Fruit fly (Drosophila melanogaster) whole organism, embryonic: ENCODE data around the gene CG14668.

Experiments
- Bgb ChIP-seq: fragments of 200-800 bp; sonication (Bioruptor generic); IDR thresholded peaks from 2 replicates; pipeline ENCODE4 v1.3.6; 2022; ENCODE audit warnings: missing biosample characterization, missing genetic modification characterization; ENCODE audit not compliant: partially characterized antibody
- C15 ChIP-seq: fragments of 200-800 bp; sonication (Bioruptor generic); IDR thresholded peaks from 3 replicates; pipeline ENCODE4 v1.3.6; 2022; ENCODE audit warnings: missing biosample characterization, missing genetic modification characterization
- CG10147 ChIP-seq: fragments of 200-800 bp; sonication (Bioruptor generic); optimal IDR thresholded peaks from 2 replicates; lab custom pipeline; 2019; ENCODE audit warnings: missing biosample characterization, mild to moderate bottlenecking, missing genetic modification characterization, moderate library complexity
- CG11504 ChIP-seq: fragments of 200-800 bp; sonication (Bioruptor generic); optimal IDR thresholded peaks from 3 replicates; lab custom pipeline; 2019; ENCODE audit warnings: missing biosample characterization, mild to moderate bottlenecking, missing genetic modification characterization, moderate library complexity
- CG15011 ChIP-seq: fragments of 200-800 bp; sonication (Bioruptor generic); optimal IDR thresholded peaks from 3 replicates; lab custom pipeline; 2018; ENCODE audit warnings: missing biosample characterization, mild to moderate bottlenecking, missing genetic modification characterization
- CG15269 ChIP-seq: fragments of 200-800 bp; sonication (Bioruptor generic); optimal IDR thresholded peaks from 2 replicates; lab custom pipeline; 2018; ENCODE audit warnings: missing biosample characterization, mild to moderate bottlenecking, missing genetic modification characterization, moderate library complexity
- CG15514 ChIP-seq: fragments of 200-800 bp; sonication (Bioruptor generic); optimal IDR thresholded peaks from 3 replicates; lab custom pipeline; 2017; ENCODE audit warnings: missing biosample characterization, missing genetic modification characterization, mild to moderate bottlenecking, moderate library complexity, missing genetic modification reagents
- CG16779 ChIP-seq: fragments of 200-800 bp; sonication (Bioruptor generic); IDR thresholded peaks from 2 replicates; pipeline ENCODE4 v1.3.6; 2022; ENCODE audit warnings: missing biosample characterization, missing genetic modification characterization
- CG16815 ChIP-seq: fragments of 200-800 bp; sonication (Bioruptor generic); optimal IDR thresholded peaks from 3 replicates; lab custom pipeline; 2017; ENCODE audit warnings: missing biosample characterization, mild to moderate bottlenecking, missing genetic modification characterization
- CG18599 ChIP-seq: fragments of 200-800 bp; sonication (Bioruptor generic); optimal IDR thresholded peaks from 3 replicates; lab custom pipeline; 2017; ENCODE audit warnings: missing biosample characterization, missing genetic modification characterization, mild to moderate bottlenecking, moderate library complexity, missing genetic modification reagents
- CG2712 ChIP-seq: fragments of 200-800 bp; optimal IDR thresholded peaks from 3 replicates; lab custom pipeline; 2019; ENCODE audit warnings: missing biosample characterization, mild to moderate bottlenecking, missing genetic modification characterization, moderate library complexity
- CG30020 ChIP-seq: fragments of 200-800 bp; optimal IDR thresholded peaks from 2 replicates; lab custom pipeline; 2019; ENCODE audit warnings: missing biosample characterization, mild to moderate bottlenecking, missing genetic modification characterization, moderate library complexity
- CG4328 ChIP-seq: fragments of 200-800 bp; sonication (Bioruptor generic); optimal IDR thresholded peaks from 3 replicates; lab custom pipeline; 2017; ENCODE audit warnings: missing biosample characterization, missing genetic modification reagents, missing genetic modification characterization
- CG8089 ChIP-seq: fragments of 200-800 bp; sonication (Bioruptor generic); optimal IDR thresholded peaks from 3 replicates; lab custom pipeline; 2016; ENCODE audit warnings: missing biosample characterization, missing genetic modification characterization
- CG8388 ChIP-seq: fragments of 200-800 bp; sonication (Bioruptor generic); optimal IDR thresholded peaks from 2 replicates; lab custom pipeline; 2019; ENCODE audit warnings: missing biosample characterization, mild to moderate bottlenecking, missing genetic modification characterization, moderate library complexity
- CG9727 ChIP-seq: fragments of 200-800 bp; sonication (Bioruptor generic); optimal IDR thresholded peaks from 3 replicates; lab custom pipeline; 2017; ENCODE audit warnings: missing biosample characterization, mild to moderate bottlenecking, missing genetic modification characterization
- CG9817 ChIP-seq: fragments of 200-800 bp; sonication (Bioruptor generic); optimal IDR thresholded peaks from 2 replicates; lab custom pipeline; 2018; ENCODE audit warnings: missing biosample characterization, mild to moderate bottlenecking, missing genetic modification characterization, moderate library complexity
- CoRest ChIP-seq: fragments of 200-800 bp; sonication (Bioruptor generic); optimal IDR thresholded peaks from 3 replicates; lab custom pipeline; 2018; ENCODE audit warnings: missing biosample characterization, mild to moderate bottlenecking, missing genetic modification characterization, moderate library complexity
- D19A ChIP-seq: fragments of 200-800 bp; optimal IDR thresholded peaks from 3 replicates; lab custom pipeline; 2019; ENCODE audit warnings: missing biosample characterization, mild to moderate bottlenecking, missing genetic modification characterization, moderate library complexity
- Dek ChIP-seq: fragments of 200-800 bp; sonication (Bioruptor generic); optimal IDR thresholded peaks from 3 replicates; lab custom pipeline; 2019; ENCODE audit warnings: missing biosample characterization, mild to moderate bottlenecking, missing genetic modification characterization, moderate library complexity
- Dip2 ChIP-seq: fragments of 200-800 bp; sonication (Bioruptor generic); IDR thresholded peaks from 2 replicates; pipeline ENCODE4 v1.3.6; 2022; ENCODE audit warnings: missing biosample characterization, missing genetic modification characterization
- ERR ChIP-seq: fragments of 200-800 bp; sonication (Bioruptor generic); optimal IDR thresholded peaks from 2 replicates; lab custom pipeline; 2016; ENCODE audit warnings: missing biosample characterization, missing genetic modification characterization
- Fer2 ChIP-seq: fragments of 200-800 bp; sonication (Bioruptor generic); optimal IDR thresholded peaks from 2 replicates; lab custom pipeline; 2018; ENCODE audit warnings: missing biosample characterization, mild to moderate bottlenecking, missing genetic modification characterization, moderate library complexity
- Fer3 ChIP-seq: fragments of 200-800 bp; sonication (Bioruptor generic); optimal IDR thresholded peaks from 2 replicates; lab custom pipeline; 2018; ENCODE audit warnings: missing biosample characterization, mild to moderate bottlenecking, missing genetic modification characterization, moderate library complexity
- Hand ChIP-seq: fragments of 200-800 bp; sonication (Bioruptor generic); optimal IDR thresholded peaks from 2 replicates; lab custom pipeline; 2017; ENCODE audit warnings: mild to moderate bottlenecking, missing biosample characterization, missing genetic modification reagents, missing genetic modification characterization
- Meics ChIP-seq: fragments of 200-800 bp; sonication (Bioruptor generic); optimal IDR thresholded peaks from 2 replicates; lab custom pipeline; 2017; ENCODE audit warnings: missing biosample characterization, mild to moderate bottlenecking, missing genetic modification characterization
- NfI ChIP-seq: fragments of 200-800 bp; sonication (Bioruptor generic); optimal IDR thresholded peaks from 3 replicates; lab custom pipeline; 2018; ENCODE audit warnings: missing biosample characterization, mild to moderate bottlenecking, missing genetic modification characterization, moderate library complexity
- Oli ChIP-seq: fragments of 200-800 bp; sonication (Bioruptor generic); optimal IDR thresholded peaks from 2 replicates; lab custom pipeline; 2018; ENCODE audit warnings: missing biosample characterization, mild to moderate bottlenecking, missing genetic modification characterization, moderate library complexity
- Sox102F ChIP-seq: fragments of 200-800 bp; sonication (Bioruptor generic); optimal IDR thresholded peaks from 2 replicates; lab custom pipeline; 2018; ENCODE audit warnings: missing biosample characterization, mild to moderate bottlenecking, missing genetic modification characterization, moderate library complexity
- az2 ChIP-seq: fragments of 200-800 bp; sonication (Bioruptor generic); optimal IDR thresholded peaks from 3 replicates; lab custom pipeline; 2016; ENCODE audit warnings: missing biosample characterization, missing genetic modification characterization
- bcd ChIP-seq: fragments of 200-800 bp; sonication (Bioruptor generic); optimal IDR thresholded peaks from 2 replicates; lab custom pipeline; 2017; ENCODE audit warnings: missing biosample characterization, mild to moderate bottlenecking, missing genetic modification characterization
- dpn ChIP-seq, 2 experiments: fragments of 200-800 bp; sonication (Bioruptor generic); optimal IDR thresholded peaks; 3 replicates each; lab custom pipeline; 2016; ENCODE audit warnings: missing biosample characterization in 2 of 2, missing genetic modification characterization in 2 of 2
- fd96Cb ChIP-seq: fragments of 200-800 bp; sonication (Bioruptor generic); optimal IDR thresholded peaks from 2 replicates; lab custom pipeline; 2018; ENCODE audit warnings: missing biosample characterization, mild to moderate bottlenecking, missing genetic modification characterization, moderate library complexity
- gem ChIP-seq: fragments of 200-800 bp; sonication (Bioruptor generic); optimal IDR thresholded peaks from 2 replicates; lab custom pipeline; 2019; ENCODE audit warnings: missing biosample characterization, mild to moderate bottlenecking, missing genetic modification characterization, moderate library complexity
- gsb-n ChIP-seq: fragments of 200-800 bp; sonication (Bioruptor generic); optimal IDR thresholded peaks from 3 replicates; lab custom pipeline; 2018; ENCODE audit warnings: missing biosample characterization, mild to moderate bottlenecking, missing genetic modification characterization
- ind ChIP-seq: fragments of 200-800 bp; sonication (Bioruptor generic); optimal IDR thresholded peaks from 3 replicates; lab custom pipeline; 2016; ENCODE audit warnings: missing biosample characterization, missing genetic modification characterization
- lab ChIP-seq: fragments of 200-800 bp; sonication (Bioruptor generic); optimal IDR thresholded peaks from 3 replicates; lab custom pipeline; 2017; ENCODE audit warnings: missing biosample characterization, missing genetic modification characterization, mild to moderate bottlenecking, moderate library complexity, missing genetic modification reagents
- lilli ChIP-seq: fragments of 200-800 bp; sonication (Bioruptor generic); optimal IDR thresholded peaks from 3 replicates; lab custom pipeline; 2016; ENCODE audit warnings: missing biosample characterization, missing genetic modification characterization
- nmo ChIP-seq: fragments of 200-800 bp; sonication (Bioruptor generic); optimal IDR thresholded peaks from 2 replicates; lab custom pipeline; 2018; ENCODE audit warnings: missing biosample characterization, mild to moderate bottlenecking, missing genetic modification characterization, moderate library complexity
- org-1 ChIP-seq: fragments of 200-800 bp; sonication (Bioruptor generic); optimal IDR thresholded peaks from 2 replicates; lab custom pipeline; 2017; ENCODE audit warnings: missing biosample characterization, missing genetic modification characterization
- peb ChIP-seq: fragments of 200-800 bp; sonication (Bioruptor generic); IDR thresholded peaks from 2 replicates; pipeline ENCODE4 v1.3.6; 2022; ENCODE audit warnings: missing biosample characterization, missing genetic modification characterization
- sens-2 ChIP-seq: fragments of 200-800 bp; sonication (Bioruptor generic); IDR thresholded peaks from 2 replicates; pipeline ENCODE4 v1.3.6; 2022; ENCODE audit warnings: missing biosample characterization, missing genetic modification characterization
- sim ChIP-seq: fragments of 200-800 bp; sonication (Bioruptor generic); IDR thresholded peaks from 2 replicates; pipeline ENCODE4 v1.3.6; 2022; ENCODE audit warnings: missing biosample characterization, missing genetic modification characterization
- tap ChIP-seq: fragments of 200-800 bp; optimal IDR thresholded peaks from 3 replicates; lab custom pipeline; 2019; ENCODE audit warnings: missing biosample characterization, mild to moderate bottlenecking, missing genetic modification characterization, moderate library complexity
- tio ChIP-seq: fragments of 200-800 bp; sonication (Bioruptor generic); optimal IDR thresholded peaks from 2 replicates; lab custom pipeline; 2017; ENCODE audit warnings: missing biosample characterization, missing genetic modification characterization, inconsistent platforms

Gene CG14668

DNA sequence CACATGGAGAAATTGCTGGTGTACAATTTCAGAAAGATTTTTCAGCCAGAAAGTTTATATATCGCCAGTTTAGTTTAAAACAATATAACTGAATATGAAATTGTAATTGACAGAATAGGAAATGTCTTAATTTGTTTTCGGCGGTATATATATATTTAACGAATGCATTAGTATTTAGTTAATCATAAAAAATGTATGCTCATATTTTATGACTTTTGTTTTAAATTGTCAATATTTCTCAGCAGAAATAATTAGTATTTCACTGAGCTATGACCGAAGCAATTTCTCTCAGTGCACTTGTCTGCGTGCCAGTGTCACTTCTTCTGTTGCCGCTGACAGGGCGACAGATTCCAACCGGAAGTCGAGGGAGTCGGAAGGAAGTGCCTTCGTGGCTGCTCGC, 25.5 kb upstream of the CG14668 start (continued):
- TF ChIP-seq CoRest (tag; lab: Kevin White, UChicago): peak; percentile 58
- peak; percentile 1 for TF ChIP-seq CG15514
- peak; percentile 31 for TF ChIP-seq org-1 (GFP tag; lab: Kevin White, UChicago)
- TF ChIP-seq ERR (GFP tag; lab: Kevin White, UChicago): no peak
- peak; percentile 27 for TF ChIP-seq NfI (GFP tag; lab: Kevin White, UChicago)
- peak; percentile 46 for TF ChIP-seq Oli (tag; lab: Kevin White, UChicago)
- TF ChIP-seq D19A (tag; lab: Kevin White, UChicago): peak; percentile 2
- TF ChIP-seq CG10147 (GFP tag; lab: Kevin White, UChicago): peak; percentile 37
- TF ChIP-seq dpn (GFP tag; optimal IDR thresholded peaks at IDR 0.05; lab: Kevin White, UChicago): peak; percentile 5 to 29
- peak; percentile 33 for TF ChIP-seq fd96Cb
- peak; percentile 64 for TF ChIP-seq Meics (GFP tag; lab: Kevin White, UChicago)
- peak; percentile 54 for TF ChIP-seq Sox102F
- TF ChIP-seq sens-2: no peak
- TF ChIP-seq CG16815 (GFP tag; lab: Kevin White, UChicago): peak; percentile 23
- TF ChIP-seq CG4328: peak; percentile 26
- TF ChIP-seq CG15011 (GFP tag; lab: Kevin White, UChicago): peak; percentile 5
- TF ChIP-seq CG8388 (GFP tag; lab: Kevin White, UChicago): peak; percentile 11
- no peak for TF ChIP-seq gsb-n
- TF ChIP-seq lab: peak; percentile 59
- TF ChIP-seq az2 (GFP tag; lab: Kevin White, UChicago): peak; percentile 19
- no peak for TF ChIP-seq peb (GFP tag; lab: Robert Waterston, UW)
- no peak for TF ChIP-seq Dip2 (GFP tag; lab: Robert Waterston, UW)
- peak; percentile 19 for TF ChIP-seq tap (tag; lab: Kevin White, UChicago)
- TF ChIP-seq nmo (GFP tag; lab: Kevin White, UChicago): peak; percentile 48
- peak; percentile 8 for TF ChIP-seq CG9817
- TF ChIP-seq gem (tag; lab: Kevin White, UChicago): peak; percentile 68
- peak; percentile 62 for TF ChIP-seq Hand (GFP tag; lab: Kevin White, UChicago)
- peak; percentile 1 for TF ChIP-seq Dek (tag; lab: Kevin White, UChicago)
- no peak for TF ChIP-seq sim (GFP tag; lab: Robert Waterston, UW)
- peak; percentile 23 for TF ChIP-seq ind (GFP tag; lab: Kevin White, UChicago)
- TF ChIP-seq Fer2 (tag; lab: Kevin White, UChicago): peak; percentile 15
- TF ChIP-seq Fer3 (tag; lab: Kevin White, UChicago): peak; percentile 45
- TF ChIP-seq tio (GFP tag; lab: Kevin White, UChicago): peak; percentile 35
- peak; percentile 58 for TF ChIP-seq CG2712 (tag; lab: Kevin White, UChicago)
- TF ChIP-seq CG15269 (tag; lab: Kevin White, UChicago): peak; percentile 58
- TF ChIP-seq CG16779 (GFP tag; lab: Robert Waterston, UW): no peak
- TF ChIP-seq C15: 0 out of 3 replicates have a peak, but pooled peaks have one; percentile 33
- TF ChIP-seq CG11504 (tag; lab: Kevin White, UChicago): peak; percentile 74
- no peak for TF ChIP-seq CG30020 (tag; lab: Kevin White, UChicago)
- TF ChIP-seq lilli: peak; percentile 23
- no peak for TF ChIP-seq CG8089 (GFP tag; lab: Kevin White, UChicago)
- peak; percentile 72 for TF ChIP-seq CG18599 (GFP tag; lab: Kevin White, UChicago)
- TF ChIP-seq Bgb: no peak
- TF ChIP-seq bcd (GFP tag; lab: Kevin White, UChicago): peak; percentile 19
- peak; percentile 74 for TF ChIP-seq CG9727 (GFP tag; lab: Kevin White, UChicago)
- TF ChIP-seq, all 482 proteins: peak for 113
